Fruit fly (Drosophila melanogaster) whole organism, embryonic: Measurements from ENCODE around the gene mib1.

ENCODE experiments used
- Ada2b ChIP-seq: fragments of 200-800 bp; sonication (Bioruptor generic); IDR thresholded peaks from 2 replicates; pipeline ENCODE4 v1.3.6; 2022; ENCODE audit warnings: missing biosample characterization, missing genetic modification characterization
- Antp ChIP-seq: fragments of 200-800 bp; sonication (Bioruptor generic); optimal IDR thresholded peaks from 3 replicates; lab custom pipeline; 2016; ENCODE audit warnings: missing biosample characterization, missing genetic modification characterization
- Awh ChIP-seq: fragments of 200-800 bp; sonication (Bioruptor generic); IDR thresholded peaks from 2 replicates; pipeline ENCODE4, ENCODE4 v1.3.6; 2022; ENCODE audit warnings: missing biosample characterization, missing genetic modification characterization
- Bdp1 ChIP-seq: fragments of 200-800 bp; sonication (Bioruptor generic); optimal IDR thresholded peaks from 3 replicates; lab custom pipeline; 2016; ENCODE audit warnings: missing biosample characterization, missing genetic modification characterization
- CG11723 ChIP-seq: fragments of 200-800 bp; sonication (Bioruptor generic); optimal IDR thresholded peaks from 2 replicates; lab custom pipeline; 2017; ENCODE audit warnings: missing biosample characterization, mild to moderate bottlenecking, missing genetic modification characterization
- CG12071 ChIP-seq: fragments of 200-800 bp; sonication (Bioruptor generic); optimal IDR thresholded peaks from 3 replicates; lab custom pipeline; 2018; ENCODE audit warnings: missing biosample characterization, mild to moderate bottlenecking, missing genetic modification characterization
- CG12299 ChIP-seq: fragments of 200-800 bp; sonication (Bioruptor generic); optimal IDR thresholded peaks from 2 replicates; lab custom pipeline; 2018; ENCODE audit warnings: missing biosample characterization, mild to moderate bottlenecking, missing genetic modification characterization
- CG13296 ChIP-seq: fragments of 200-800 bp; sonication (Bioruptor generic); optimal IDR thresholded peaks from 3 replicates; lab custom pipeline; 2018; ENCODE audit warnings: missing biosample characterization, mild to moderate bottlenecking, missing genetic modification characterization
- CG14050 ChIP-seq: fragments of 200-800 bp; sonication (Bioruptor generic); IDR thresholded peaks from 3 replicates; pipeline ENCODE4 v1.3.6; 2022; ENCODE audit warnings: missing biosample characterization, missing genetic modification characterization
- CG14860 ChIP-seq: fragments of 200-800 bp; sonication (Bioruptor generic); IDR thresholded peaks from 3 replicates; pipeline ENCODE4 v1.3.6; 2022; ENCODE audit warnings: missing biosample characterization, missing genetic modification characterization; ENCODE audit not compliant: partially characterized antibody
- CG15011 ChIP-seq: fragments of 200-800 bp; sonication (Bioruptor generic); optimal IDR thresholded peaks from 3 replicates; lab custom pipeline; 2018; ENCODE audit warnings: missing biosample characterization, mild to moderate bottlenecking, missing genetic modification characterization
- CG17829 ChIP-seq: fragments of 200-800 bp; optimal IDR thresholded peaks from 2 replicates; lab custom pipeline; 2019; ENCODE audit warnings: missing biosample characterization, mild to moderate bottlenecking, missing genetic modification characterization, moderate library complexity
- CG18619 ChIP-seq: fragments of 200-800 bp; sonication (Bioruptor generic); optimal IDR thresholded peaks from 3 replicates; lab custom pipeline; 2017; ENCODE audit warnings: missing biosample characterization, mild to moderate bottlenecking, missing genetic modification characterization
- CG18764 ChIP-seq: fragments of 200-800 bp; sonication (Bioruptor generic); optimal IDR thresholded peaks from 3 replicates; lab custom pipeline; 2016; ENCODE audit warnings: missing biosample characterization, missing genetic modification characterization
- CG33213 ChIP-seq: fragments of 200-800 bp; sonication (Bioruptor generic); optimal IDR thresholded peaks from 3 replicates; lab custom pipeline; 2016; ENCODE audit warnings: missing biosample characterization, missing genetic modification characterization
- CG34224 ChIP-seq: fragments of 200-800 bp; sonication (Bioruptor generic); IDR thresholded peaks from 3 replicates; pipeline ENCODE4 v1.3.6; 2022; ENCODE audit warnings: missing biosample characterization, missing genetic modification characterization; ENCODE audit not compliant: partially characterized antibody
- CG4328 ChIP-seq: fragments of 200-800 bp; sonication (Bioruptor generic); optimal IDR thresholded peaks from 3 replicates; lab custom pipeline; 2017; ENCODE audit warnings: missing biosample characterization, missing genetic modification reagents, missing genetic modification characterization
- CG6175 ChIP-seq: fragments of 200-800 bp; sonication (Bioruptor generic); IDR thresholded peaks from 3 replicates; pipeline ENCODE4 v1.3.6; 2022; ENCODE audit warnings: missing biosample characterization, missing genetic modification characterization
- CG7786 ChIP-seq: fragments of 200-800 bp; sonication (Bioruptor generic); optimal IDR thresholded peaks from 2 replicates; lab custom pipeline; 2016; ENCODE audit warnings: missing biosample characterization, missing genetic modification characterization
- CG8765 ChIP-seq: fragments of 200-800 bp; sonication (Bioruptor generic); IDR thresholded peaks from 2 replicates; pipeline ENCODE4 v1.3.6; 2022; ENCODE audit warnings: missing biosample characterization, missing genetic modification characterization
- H2.0 ChIP-seq: fragments of 200-800 bp; sonication (Bioruptor generic); IDR thresholded peaks from 2 replicates; pipeline ENCODE4 v1.3.6; 2022; ENCODE audit warnings: missing biosample characterization, missing genetic modification characterization
- HHEX ChIP-seq: fragments of 200-800 bp; sonication (Bioruptor generic); optimal IDR thresholded peaks from 3 replicates; lab custom pipeline; 2017; ENCODE audit warnings: missing biosample characterization, mild to moderate bottlenecking, missing genetic modification characterization, missing genetic modification reagents
- HmgZ ChIP-seq: fragments of 200-800 bp; sonication (Bioruptor generic); optimal IDR thresholded peaks from 2 replicates; lab custom pipeline; 2018; ENCODE audit warnings: missing biosample characterization, mild to moderate bottlenecking, missing genetic modification characterization
- MBD-R2 ChIP-seq: fragments of 200-800 bp; sonication (Bioruptor generic); IDR thresholded peaks from 2 replicates; pipeline ENCODE4 v1.3.6; 2022; ENCODE audit warnings: missing biosample characterization, missing genetic modification characterization
- Myb ChIP-seq: fragments of 200-800 bp; sonication (Bioruptor generic); optimal IDR thresholded peaks from 2 replicates; lab custom pipeline; 2016; ENCODE audit warnings: missing biosample characterization, missing genetic modification characterization
- Oli ChIP-seq: fragments of 200-800 bp; sonication (Bioruptor generic); optimal IDR thresholded peaks from 2 replicates; lab custom pipeline; 2018; ENCODE audit warnings: missing biosample characterization, mild to moderate bottlenecking, missing genetic modification characterization, moderate library complexity
- Rfx ChIP-seq: fragments of 200-800 bp; sonication (Bioruptor generic); IDR thresholded peaks from 2 replicates; pipeline ENCODE4 v1.3.6; 2022; ENCODE audit warnings: missing biosample characterization, missing genetic modification characterization
- Xrp1 ChIP-seq: fragments of 200-800 bp; sonication (Bioruptor generic); IDR thresholded peaks from 2 replicates; pipeline ENCODE4 v1.3.6; 2022; ENCODE audit warnings: missing biosample characterization, missing genetic modification characterization
- ato ChIP-seq: fragments of 200-800 bp; sonication (Bioruptor generic); IDR thresholded peaks from 2 replicates; pipeline ENCODE4 v1.3.6; 2022; ENCODE audit warnings: missing biosample characterization, missing genetic modification characterization; ENCODE audit not compliant: partially characterized antibody
- bab2 ChIP-seq: fragments of 200-800 bp; sonication (Bioruptor generic); optimal IDR thresholded peaks from 2 replicates; lab custom pipeline; 2016; ENCODE audit warnings: missing biosample characterization, missing genetic modification characterization
- chinmo ChIP-seq: fragments of 200-800 bp; sonication (Bioruptor generic); IDR thresholded peaks from 4 replicates; pipeline ENCODE4 v1.3.6; 2022; ENCODE audit warnings: missing biosample characterization, missing genetic modification characterization; ENCODE audit not compliant: partially characterized antibody
- chm ChIP-seq: fragments of 200-800 bp; sonication (Bioruptor generic); IDR thresholded peaks from 2 replicates; pipeline ENCODE4 v1.3.6; 2022; ENCODE audit warnings: missing biosample characterization, missing genetic modification characterization
- crc ChIP-seq: fragments of 200-800 bp; sonication (Bioruptor generic); optimal IDR thresholded peaks from 2 replicates; lab custom pipeline; 2016; ENCODE audit warnings: missing biosample characterization, missing genetic modification characterization
- danr ChIP-seq: fragments of 200-800 bp; sonication (Bioruptor generic); IDR thresholded peaks from 2 replicates; pipeline ENCODE4 v1.3.6; 2022; ENCODE audit warnings: missing biosample characterization, missing genetic modification characterization
- emc ChIP-seq: fragments of 200-800 bp; sonication (Bioruptor generic); optimal IDR thresholded peaks from 2 replicates; lab custom pipeline; 2016; ENCODE audit warnings: missing biosample characterization, missing genetic modification characterization
- ewg ChIP-seq: fragments of 200-800 bp; sonication (Bioruptor generic); optimal IDR thresholded peaks from 3 replicates; lab custom pipeline; 2017; ENCODE audit warnings: mild to moderate bottlenecking, missing biosample characterization, missing genetic modification reagents, missing genetic modification characterization
- ftz-f1 ChIP-seq: fragments of 200-800 bp; sonication (Bioruptor generic); optimal IDR thresholded peaks from 2 replicates; lab custom pipeline; 2016; ENCODE audit warnings: missing biosample characterization, missing genetic modification characterization
- gro ChIP-seq: fragments of 200-800 bp; sonication (Bioruptor generic); optimal IDR thresholded peaks from 2 replicates; lab custom pipeline; 2016; ENCODE audit warnings: missing biosample characterization, missing genetic modification characterization
- lmd ChIP-seq: fragments of 200-800 bp; sonication (Bioruptor generic); IDR thresholded peaks from 2 replicates; pipeline ENCODE4 v1.3.6; 2022; ENCODE audit warnings: missing biosample characterization, missing genetic modification characterization
- maf-S ChIP-seq: fragments of 200-800 bp; sonication (Bioruptor generic); optimal IDR thresholded peaks from 2 replicates; lab custom pipeline; 2016; ENCODE audit warnings: missing biosample characterization, missing genetic modification characterization
- onecut ChIP-seq: fragments of 200-800 bp; sonication (Bioruptor generic); IDR thresholded peaks from 2 replicates; pipeline ENCODE4 v1.3.6; 2022; ENCODE audit warnings: missing biosample characterization, missing genetic modification characterization
- otp ChIP-seq: fragments of 200-800 bp; sonication (Bioruptor generic); IDR thresholded peaks from 3 replicates; pipeline ENCODE4, ENCODE4 v1.3.6; 2022; ENCODE audit warnings: missing biosample characterization, missing genetic modification characterization
- schlank ChIP-seq: fragments of 200-800 bp; sonication (Bioruptor generic); optimal IDR thresholded peaks from 2 replicates; lab custom pipeline; 2018; ENCODE audit warnings: missing biosample characterization, mild to moderate bottlenecking, missing genetic modification characterization
- sim ChIP-seq: fragments of 200-800 bp; sonication (Bioruptor generic); IDR thresholded peaks from 2 replicates; pipeline ENCODE4 v1.3.6; 2022; ENCODE audit warnings: missing biosample characterization, missing genetic modification characterization
- slou ChIP-seq: fragments of 200-800 bp; sonication (Bioruptor generic); optimal IDR thresholded peaks from 3 replicates; lab custom pipeline; 2016; ENCODE audit warnings: missing biosample characterization, missing genetic modification characterization
- sob ChIP-seq: fragments of 200-800 bp; sonication (Bioruptor generic); IDR thresholded peaks from 2 replicates; pipeline ENCODE4 v1.3.6; 2022; ENCODE audit warnings: missing biosample characterization, missing genetic modification characterization
- sr ChIP-seq: fragments of 200-800 bp; sonication (Bioruptor generic); IDR thresholded peaks from 3 replicates; pipeline ENCODE4 v1.3.6; 2022; ENCODE audit warnings: missing biosample characterization, missing genetic modification characterization
- sug ChIP-seq: fragments of 200-800 bp; optimal IDR thresholded peaks from 2 replicates; lab custom pipeline; 2019; ENCODE audit warnings: missing biosample characterization, mild to moderate bottlenecking, missing genetic modification characterization, moderate library complexity
- tin ChIP-seq: fragments of 200-800 bp; sonication (Bioruptor generic); optimal IDR thresholded peaks from 3 replicates; lab custom pipeline; 2016; ENCODE audit warnings: missing biosample characterization, missing genetic modification characterization
- vvl ChIP-seq: fragments of 200-800 bp; sonication (Bioruptor generic); IDR thresholded peaks from 2 replicates; pipeline ENCODE4 v1.3.6; 2022; ENCODE audit warnings: missing biosample characterization, missing genetic modification characterization
- zfh2 ChIP-seq: fragments of 200-800 bp; sonication (Bioruptor generic); optimal IDR thresholded peaks from 2 replicates; lab custom pipeline; 2016; ENCODE audit warnings: missing biosample characterization, missing genetic modification characterization

Gene mib1

DNA sequence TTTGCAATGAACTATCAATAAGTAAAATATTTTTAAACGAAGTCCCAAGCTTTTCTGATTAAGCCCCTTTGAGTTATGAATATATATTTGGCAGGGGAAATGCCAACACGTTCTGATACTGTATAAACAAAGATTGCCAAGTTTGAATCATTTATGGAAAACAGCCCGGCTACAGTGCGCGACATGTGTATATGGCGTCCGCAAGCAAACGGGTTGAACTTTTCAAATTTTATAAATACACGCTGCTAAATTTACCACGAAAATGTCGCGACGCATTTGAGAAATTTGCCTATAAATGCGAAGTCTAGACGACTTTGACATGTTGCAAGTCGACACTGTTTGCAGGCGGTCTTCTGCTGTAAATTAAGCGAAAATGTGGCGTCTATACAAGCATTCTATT is 36.5 kb upstream of the mib1 start (continued):
- TF ChIP-seq CG18764 (GFP tag; lab: Kevin White, UChicago): no peak
- peak; percentile 16 for TF ChIP-seq CG17829 (tag; lab: Kevin White, UChicago)
- TF ChIP-seq ftz-f1 (GFP tag; lab: Kevin White, UChicago): no peak
- TF ChIP-seq lmd (GFP tag; lab: Robert Waterston, UW): peak; percentile 72
- TF ChIP-seq CG18619 (GFP tag; lab: Kevin White, UChicago): peak; percentile 10
- peak; percentile 28 for TF ChIP-seq CG12299 (tag; lab: Kevin White, UChicago)
- TF ChIP-seq CG34224 (GFP tag; lab: Robert Waterston, UW): no peak
- TF ChIP-seq CG14860 (GFP tag; lab: Robert Waterston, UW): no peak
- peak; percentile 47 for TF ChIP-seq Ada2b (GFP tag; lab: Robert Waterston, UW)
- no peak for TF ChIP-seq sim (GFP tag; lab: Robert Waterston, UW)
- TF ChIP-seq sob (GFP tag; lab: Robert Waterston, UW): peak; percentile 66
- TF ChIP-seq otp: 0 out of 3 replicates have a peak, but pooled peaks have one; percentile 39
- peak; percentile 29 for TF ChIP-seq HmgZ (tag; lab: Kevin White, UChicago)
- TF ChIP-seq sug: peak; percentile 59
- TF ChIP-seq CG8765: no peak
- peak; percentile 27 for TF ChIP-seq schlank (tag; lab: Kevin White, UChicago)
- peak; percentile 25; the same call in 1 of the 3 replicates for TF ChIP-seq CG14050
- no peak for TF ChIP-seq ewg
- peak; percentile 74 for TF ChIP-seq vvl
- TF ChIP-seq zfh2 (GFP tag; lab: Kevin White, UChicago): peak; percentile 57
- peak; percentile 66 for TF ChIP-seq CG7786 (GFP tag; lab: Kevin White, UChicago)
- peak; percentile 75 for TF ChIP-seq Rfx
- TF ChIP-seq bab2 (GFP tag; lab: Kevin White, UChicago): peak; percentile 54
- peak; percentile 10 for TF ChIP-seq CG11723 (GFP tag; lab: Kevin White, UChicago)
- peak; percentile 46; the same call in 1 of the 2 replicates for TF ChIP-seq MBD-R2 (GFP tag; lab: Robert Waterston, UW)
- TF ChIP-seq sr (GFP tag; lab: Robert Waterston, UW): no peak
- no peak for TF ChIP-seq slou
- TF ChIP-seq ato (GFP tag; lab: Robert Waterston, UW): no peak
- TF ChIP-seq Oli (tag; lab: Kevin White, UChicago): peak; percentile 49
- TF ChIP-seq CG4328 (GFP tag; lab: Kevin White, UChicago): peak; percentile 17
- TF ChIP-seq tin (GFP tag; lab: Kevin White, UChicago): peak; percentile 17
- 0 out of 3 replicates have a peak, but pooled peaks have one; percentile 67 for TF ChIP-seq CG6175 (GFP tag; lab: Robert Waterston, UW)
- no peak for TF ChIP-seq chinmo (GFP tag; lab: Robert Waterston, UW)
- peak; percentile 8 for TF ChIP-seq maf-S (GFP tag; lab: Kevin White, UChicago)
- TF ChIP-seq Awh: 0 out of 2 replicates have a peak, but pooled peaks have one; percentile 28
- TF ChIP-seq crc (GFP tag; lab: Kevin White, UChicago): peak; percentile 7
- TF ChIP-seq emc (GFP tag; lab: Kevin White, UChicago): no peak
- peak; percentile 28 for TF ChIP-seq gro (GFP tag; lab: Kevin White, UChicago)
- 0 out of 2 replicates have a peak, but pooled peaks have one; percentile 28 for TF ChIP-seq onecut (GFP tag; lab: Robert Waterston, UW)
- peak; percentile 50; the same call in 1 of the 2 replicates for TF ChIP-seq chm
- TF ChIP-seq danr (GFP tag; lab: Robert Waterston, UW): peak; percentile 9; the same call in 1 of the 2 replicates
- TF ChIP-seq CG33213 (GFP tag; lab: Kevin White, UChicago): no peak
- TF ChIP-seq H2.0 (GFP tag; lab: Robert Waterston, UW): peak; percentile 59; the same call in 1 of the 2 replicates
- TF ChIP-seq CG12071 (GFP tag; lab: Kevin White, UChicago): peak; percentile 23
- TF ChIP-seq Bdp1 (GFP tag; lab: Kevin White, UChicago): peak; percentile 4
- TF ChIP-seq Xrp1: peak; percentile 60
- peak; percentile 29 for TF ChIP-seq CG15011 (GFP tag; lab: Kevin White, UChicago)
- peak; percentile 27 for TF ChIP-seq Antp
- TF ChIP-seq Myb (GFP tag; lab: Kevin White, UChicago): peak; percentile 25
- peak; percentile 46 for TF ChIP-seq HHEX (GFP tag; lab: Kevin White, UChicago)
- peak; percentile 64 for TF ChIP-seq CG13296 (GFP tag; lab: Kevin White, UChicago)
